Fruit fly (Drosophila melanogaster) whole organism, embryonic: ENCODE measurements around the gene toe.

Source experiments
- Atf3 ChIP-seq: fragments of 200-800 bp; sonication (Bioruptor generic); optimal IDR thresholded peaks from 3 replicates; lab custom pipeline; 2016; ENCODE audit warnings: missing biosample characterization, missing genetic modification characterization
- B-H2 ChIP-seq: fragments of 200-800 bp; sonication (Bioruptor generic); optimal IDR thresholded peaks from 2 replicates; lab custom pipeline; 2018; ENCODE audit warnings: missing biosample characterization, mild to moderate bottlenecking, missing genetic modification characterization
- CG11093 ChIP-seq: fragments of 200-800 bp; sonication (Bioruptor generic); IDR thresholded peaks from 3 replicates; pipeline ENCODE4 v1.3.6; 2022; ENCODE audit warnings: missing biosample characterization, missing genetic modification characterization
- CG11695 ChIP-seq: fragments of 200-800 bp; sonication (Bioruptor generic); IDR thresholded peaks from 3 replicates; pipeline ENCODE4 v1.3.6; 2022; ENCODE audit warnings: missing biosample characterization, missing genetic modification characterization
- CG12155 ChIP-seq: fragments of 200-800 bp; sonication (Bioruptor generic); optimal IDR thresholded peaks from 3 replicates; lab custom pipeline; 2016; ENCODE audit warnings: missing biosample characterization, missing genetic modification characterization
- CG13894 ChIP-seq: fragments of 200-800 bp; sonication (Bioruptor generic); optimal IDR thresholded peaks from 3 replicates; lab custom pipeline; 2018; ENCODE audit warnings: missing biosample characterization, mild to moderate bottlenecking, missing genetic modification characterization, moderate library complexity
- CG14441 ChIP-seq: fragments of 200-800 bp; sonication (Bioruptor generic); IDR thresholded peaks from 2 replicates; pipeline ENCODE4 v1.3.6; 2022; ENCODE audit warnings: missing biosample characterization, missing genetic modification characterization
- CG17361 ChIP-seq: fragments of 200-800 bp; sonication (Bioruptor generic); IDR thresholded peaks from 3 replicates; pipeline ENCODE4 v1.3.6; 2022; ENCODE audit warnings: missing biosample characterization, missing genetic modification characterization
- CG17612 ChIP-seq: fragments of 200-800 bp; sonication (Bioruptor generic); IDR thresholded peaks from 2 replicates; pipeline ENCODE4 v1.3.6; 2022; ENCODE audit warnings: missing biosample characterization, missing genetic modification characterization
- CG2116 ChIP-seq: fragments of 200-800 bp; sonication (Bioruptor generic); optimal IDR thresholded peaks from 3 replicates; lab custom pipeline; 2018; ENCODE audit warnings: missing biosample characterization, mild to moderate bottlenecking, missing genetic modification characterization
- CG2199 ChIP-seq: fragments of 200-800 bp; sonication (Bioruptor generic); IDR thresholded peaks from 3 replicates; pipeline ENCODE4 v1.3.6; 2022; ENCODE audit warnings: missing biosample characterization, missing genetic modification characterization
- CG34224 ChIP-seq: fragments of 200-800 bp; sonication (Bioruptor generic); IDR thresholded peaks from 3 replicates; pipeline ENCODE4 v1.3.6; 2022; ENCODE audit warnings: missing biosample characterization, missing genetic modification characterization; ENCODE audit not compliant: partially characterized antibody
- CG4617 ChIP-seq: fragments of 200-800 bp; sonication (Bioruptor generic); optimal IDR thresholded peaks from 3 replicates; lab custom pipeline; 2016; ENCODE audit warnings: missing biosample characterization, missing genetic modification characterization, borderline replicate concordance
- CG5180 ChIP-seq: fragments of 200-800 bp; sonication (Bioruptor generic); optimal IDR thresholded peaks from 3 replicates; lab custom pipeline; 2017; ENCODE audit warnings: missing biosample characterization, missing genetic modification characterization, mild to moderate bottlenecking, moderate library complexity, missing genetic modification reagents
- CG5953 ChIP-seq: fragments of 200-800 bp; sonication (Bioruptor generic); IDR thresholded peaks from 2 replicates; pipeline ENCODE4 v1.3.6; 2022; ENCODE audit warnings: missing biosample characterization, missing genetic modification characterization
- CG7839 ChIP-seq: fragments of 200-800 bp; sonication (Bioruptor generic); optimal IDR thresholded peaks from 3 replicates; lab custom pipeline; 2018; ENCODE audit warnings: missing biosample characterization, mild to moderate bottlenecking, missing genetic modification characterization, moderate library complexity
- CG7987 ChIP-seq: fragments of 200-800 bp; sonication (Bioruptor generic); optimal IDR thresholded peaks from 2 replicates; lab custom pipeline; 2018; ENCODE audit warnings: missing biosample characterization, mild to moderate bottlenecking, missing genetic modification characterization, moderate library complexity
- CrebB ChIP-seq: fragments of 200-800 bp; sonication (Bioruptor generic); optimal IDR thresholded peaks from 3 replicates; lab custom pipeline; 2018; ENCODE audit warnings: missing biosample characterization, mild to moderate bottlenecking, missing genetic modification characterization
- D ChIP-seq, 2 experiments: fragments of 200-800 bp in 1 of 2; fragments of >200 bp in 1 of 2; sonication (Bioruptor generic) in 1 of 2; optimal IDR thresholded peaks; 2 replicates in 1 of 2; 3 replicates in 1 of 2; lab custom pipeline; 2017; ENCODE audit warnings: mild to moderate bottlenecking in 1 of 2, missing biosample characterization in 1 of 2, missing genetic modification characterization in 1 of 2, missing genetic modification reagents in 1 of 2
- Dbx ChIP-seq: fragments of 200-800 bp; sonication (Bioruptor generic); IDR thresholded peaks from 3 replicates; pipeline ENCODE4 v1.3.6; 2022; ENCODE audit warnings: missing biosample characterization, missing genetic modification characterization
- Dip3 ChIP-seq: fragments of 200-800 bp; sonication (Bioruptor generic); optimal IDR thresholded peaks from 3 replicates; lab custom pipeline; 2016; ENCODE audit warnings: missing biosample characterization, missing genetic modification characterization
- Hand ChIP-seq: fragments of 200-800 bp; sonication (Bioruptor generic); optimal IDR thresholded peaks from 2 replicates; lab custom pipeline; 2017; ENCODE audit warnings: mild to moderate bottlenecking, missing biosample characterization, missing genetic modification reagents, missing genetic modification characterization
- Hmx ChIP-seq: fragments of 200-800 bp; sonication (Bioruptor generic); optimal IDR thresholded peaks from 2 replicates; lab custom pipeline; 2016; ENCODE audit warnings: missing biosample characterization, missing genetic modification characterization
- Hr3 ChIP-seq: fragments of 200-800 bp; sonication (Bioruptor generic); optimal IDR thresholded peaks from 3 replicates; lab custom pipeline; 2016; ENCODE audit warnings: missing biosample characterization, missing genetic modification characterization
- Lim3 ChIP-seq: fragments of 200-800 bp; sonication (Bioruptor generic); IDR thresholded peaks from 2 replicates; pipeline ENCODE4 v1.3.6; 2022; ENCODE audit warnings: missing biosample characterization, missing genetic modification characterization
- MTF-1 ChIP-seq: fragments of 200-800 bp; sonication (Bioruptor generic); optimal IDR thresholded peaks from 2 replicates; lab custom pipeline; 2018; ENCODE audit warnings: missing biosample characterization, mild to moderate bottlenecking, missing genetic modification characterization, borderline replicate concordance
- Nf-YC ChIP-seq: fragments of 200-800 bp; optimal IDR thresholded peaks from 3 replicates; lab custom pipeline; 2019; ENCODE audit warnings: missing biosample characterization, mild to moderate bottlenecking, missing genetic modification characterization, moderate library complexity
- Rx ChIP-seq: fragments of 200-800 bp; sonication (Bioruptor generic); IDR thresholded peaks from 2 replicates; pipeline ENCODE4 v1.3.6; 2022; ENCODE audit warnings: missing biosample characterization, missing genetic modification characterization
- Sox102F ChIP-seq: fragments of 200-800 bp; sonication (Bioruptor generic); optimal IDR thresholded peaks from 2 replicates; lab custom pipeline; 2018; ENCODE audit warnings: missing biosample characterization, mild to moderate bottlenecking, missing genetic modification characterization, moderate library complexity
- Vsx1 ChIP-seq: fragments of 200-800 bp; sonication (Bioruptor generic); optimal IDR thresholded peaks from 2 replicates; lab custom pipeline; 2017; ENCODE audit warnings: missing biosample characterization, mild to moderate bottlenecking, missing genetic modification characterization, missing genetic modification reagents
- bowl ChIP-seq: fragments of 200-800 bp; sonication (Bioruptor generic); IDR thresholded peaks from 2 replicates; pipeline ENCODE4 v1.3.6; 2022; ENCODE audit warnings: missing biosample characterization, missing genetic modification characterization
- cwo ChIP-seq: fragments of 200-800 bp; sonication (Bioruptor generic); optimal IDR thresholded peaks from 3 replicates; lab custom pipeline; 2017; ENCODE audit warnings: missing biosample characterization, missing genetic modification characterization, mild to moderate bottlenecking, moderate library complexity, missing genetic modification reagents
- da ChIP-seq: fragments of 200-800 bp; sonication (Bioruptor generic); optimal IDR thresholded peaks from 2 replicates; lab custom pipeline; 2016; ENCODE audit warnings: missing biosample characterization, missing genetic modification characterization
- dimm ChIP-seq: fragments of 200-800 bp; sonication (Bioruptor generic); IDR thresholded peaks from 2 replicates; pipeline ENCODE4 v1.3.6; 2022; ENCODE audit warnings: missing biosample characterization, missing genetic modification characterization
- dysf ChIP-seq: fragments of 200-800 bp; sonication (Bioruptor generic); IDR thresholded peaks from 3 replicates; pipeline ENCODE4 v1.3.6; 2022; ENCODE audit warnings: missing biosample characterization, missing genetic modification characterization
- fru ChIP-seq: fragments of >200 bp; optimal IDR thresholded peaks from 2 replicates; lab custom pipeline; 2017
- gcm ChIP-seq: fragments of 200-800 bp; sonication (Bioruptor generic); optimal IDR thresholded peaks from 2 replicates; lab custom pipeline; 2019; ENCODE audit warnings: missing biosample characterization, mild to moderate bottlenecking, missing genetic modification characterization, moderate library complexity
- gcm2 ChIP-seq: fragments of 200-800 bp; sonication (Bioruptor generic); optimal IDR thresholded peaks from 2 replicates; lab custom pipeline; 2016; ENCODE audit warnings: missing biosample characterization, missing genetic modification characterization
- luna ChIP-seq: fragments of 200-800 bp; sonication (Bioruptor generic); optimal IDR thresholded peaks from 2 replicates; lab custom pipeline; 2016; ENCODE audit warnings: missing biosample characterization, missing genetic modification characterization
- otp ChIP-seq: fragments of 200-800 bp; sonication (Bioruptor generic); IDR thresholded peaks from 3 replicates; pipeline ENCODE4, ENCODE4 v1.3.6; 2022; ENCODE audit warnings: missing biosample characterization, missing genetic modification characterization
- p53 ChIP-seq: fragments of 200-800 bp; sonication (Bioruptor generic); optimal IDR thresholded peaks from 2 replicates; lab custom pipeline; 2016; ENCODE audit warnings: missing biosample characterization, missing genetic modification characterization
- pan ChIP-seq, 4 experiments: fragments of >200 bp in 3 of 4; fragments of 200-800 bp in 1 of 4; sonication (Bioruptor generic) in 1 of 4; optimal IDR thresholded peaks in 3 of 4; IDR thresholded peaks in 1 of 4; 2 replicates each; pipeline versions ENCODE4 v1.3.6 to Lab custom; 2017 to 2022; ENCODE audit warnings: missing biosample characterization in 2 of 4, missing genetic modification characterization in 2 of 4, mixed read lengths in 1 of 4
- scrt ChIP-seq: fragments of 200-800 bp; sonication (Bioruptor generic); optimal IDR thresholded peaks from 2 replicates; lab custom pipeline; 2018; ENCODE audit warnings: missing biosample characterization, mild to moderate bottlenecking, missing genetic modification characterization, moderate library complexity
- seq ChIP-seq: fragments of 200-800 bp; sonication (Bioruptor generic); IDR thresholded peaks from 2 replicates; pipeline ENCODE4 v1.3.6; 2022; ENCODE audit warnings: missing biosample characterization, missing genetic modification characterization
- slbo ChIP-seq: fragments of 200-800 bp; sonication (Bioruptor generic); IDR thresholded peaks from 2 replicates; pipeline ENCODE4 v1.3.6; 2022; ENCODE audit warnings: missing biosample characterization, missing genetic modification characterization
- so ChIP-seq: fragments of 200-800 bp; sonication (Bioruptor generic); IDR thresholded peaks from 3 replicates; pipeline ENCODE4 v1.3.6; 2022; ENCODE audit warnings: missing biosample characterization, missing genetic modification characterization
- tgo ChIP-seq: fragments of 200-800 bp; sonication (Bioruptor generic); IDR thresholded peaks from 3 replicates; pipeline ENCODE4 v1.3.6; 2022; ENCODE audit warnings: missing biosample characterization, missing genetic modification characterization
- tin ChIP-seq: fragments of 200-800 bp; sonication (Bioruptor generic); optimal IDR thresholded peaks from 3 replicates; lab custom pipeline; 2016; ENCODE audit warnings: missing biosample characterization, missing genetic modification characterization
- toy ChIP-seq: fragments of 200-800 bp; sonication (Bioruptor generic); IDR thresholded peaks from 2 replicates; pipeline ENCODE4 v1.3.6; 2022; ENCODE audit warnings: missing biosample characterization, missing genetic modification characterization
- unpg ChIP-seq: fragments of 200-800 bp; sonication (Bioruptor generic); optimal IDR thresholded peaks from 3 replicates; lab custom pipeline; 2018; ENCODE audit warnings: missing biosample characterization, mild to moderate bottlenecking, missing genetic modification characterization, moderate library complexity

toe gene

dm6 chr3L:12482246-12482645 is 49.8 kb upstream of the toe start, which contains the start of gene CG33725 (continued):
- no peak for TF ChIP-seq Hand (GFP tag; lab: Kevin White, UChicago)
- no peak for TF ChIP-seq Dbx (GFP tag; lab: Robert Waterston, UW)
- no peak for TF ChIP-seq cwo
- TF ChIP-seq CG11695 (GFP tag; lab: Robert Waterston, UW) = no peak
- no peak for TF ChIP-seq CG13894 (tag; lab: Kevin White, UChicago)
- no peak for TF ChIP-seq Hr3 (GFP tag; lab: Kevin White, UChicago)
- no peak for TF ChIP-seq Hmx
- TF ChIP-seq CG7987 (GFP tag; lab: Kevin White, UChicago) = peak; percentile 35
- no peak for TF ChIP-seq gcm (GFP tag; lab: Kevin White, UChicago)
- 0 out of 3 replicates have a peak, but pooled peaks have one; percentile 21 for TF ChIP-seq dysf (GFP tag; lab: Robert Waterston, UW)
- no peak for TF ChIP-seq unpg (GFP tag; lab: Kevin White, UChicago)
- TF ChIP-seq bowl (GFP tag; lab: Robert Waterston, UW) = no peak
- no peak for TF ChIP-seq fru (lab: Kevin White, UChicago)
- TF ChIP-seq pan (optimal IDR thresholded peaks at IDR 0.05; lab: Kevin White, UChicago) = no peak
- no peak for TF ChIP-seq pan (GFP tag; optimal IDR thresholded peaks at IDR 0.05 in 1 of 2, IDR thresholded peaks at IDR 0.05 in 1 of 2)
- TF ChIP-seq CG5180 (GFP tag; lab: Kevin White, UChicago) = no peak
- no peak for TF ChIP-seq MTF-1 (GFP tag; lab: Kevin White, UChicago)
- no peak for TF ChIP-seq CG14441
- no peak for TF ChIP-seq CG17612 (GFP tag; lab: Robert Waterston, UW)
- TF ChIP-seq CG2116 (GFP tag; lab: Kevin White, UChicago) = no peak
- TF ChIP-seq so = no peak
- no peak for TF ChIP-seq luna
- TF ChIP-seq Sox102F = no peak
- TF ChIP-seq CG5953 (GFP tag; lab: Robert Waterston, UW) = no peak
- TF ChIP-seq Lim3 (GFP tag; lab: Robert Waterston, UW) = no peak
- no peak for TF ChIP-seq Atf3 (GFP tag; lab: Kevin White, UChicago)
- no peak for TF ChIP-seq da
- TF ChIP-seq CrebB (tag; lab: Kevin White, UChicago) = no peak
- TF ChIP-seq Dip3 (GFP tag; lab: Kevin White, UChicago) = no peak
- no peak for TF ChIP-seq seq
- no peak for TF ChIP-seq dimm (GFP tag; lab: Robert Waterston, UW)
- no peak for TF ChIP-seq toy
- no peak for TF ChIP-seq Nf-YC (tag; lab: Kevin White, UChicago)
- TF ChIP-seq CG7839 (tag; lab: Kevin White, UChicago) = no peak
- TF ChIP-seq tin (GFP tag; lab: Kevin White, UChicago) = no peak
- TF ChIP-seq CG12155 = no peak
- TF ChIP-seq CG11093 (GFP tag; lab: Robert Waterston, UW) = no peak; the same call in 2 of the 3 replicates
- TF ChIP-seq CG4617 = no peak
- no peak for TF ChIP-seq CG34224 (GFP tag; lab: Robert Waterston, UW)
- no peak for TF ChIP-seq Vsx1 (GFP tag; lab: Kevin White, UChicago)
- TF ChIP-seq Rx = no peak
- no peak for TF ChIP-seq gcm2 (GFP tag; lab: Kevin White, UChicago)
- no peak for TF ChIP-seq B-H2 (GFP tag; lab: Kevin White, UChicago)
- no peak for TF ChIP-seq D (optimal IDR thresholded peaks at IDR 0.05; lab: Kevin White, UChicago)
- TF ChIP-seq D (GFP tag; optimal IDR thresholded peaks at IDR 0.05; lab: Kevin White, UChicago) = no peak
- TF ChIP-seq p53 (GFP tag; lab: Kevin White, UChicago) = no peak
- TF ChIP-seq slbo (GFP tag; lab: Robert Waterston, UW) = no peak
- TF ChIP-seq CG2199 (GFP tag; lab: Robert Waterston, UW) = 0 out of 3 replicates have a peak, but pooled peaks have one; percentile 49
- 0 out of 3 replicates have a peak, but pooled peaks have one; percentile 26 for TF ChIP-seq tgo (GFP tag; lab: Robert Waterston, UW)
- no peak for TF ChIP-seq CG17361 (GFP tag; lab: Robert Waterston, UW)
- TF ChIP-seq otp (GFP tag; lab: Robert Waterston, UW) = 0 out of 3 replicates have a peak, but pooled peaks have one; percentile 53
- no peak for TF ChIP-seq scrt (GFP tag; lab: Kevin White, UChicago)
- TF ChIP-seq, all 482 proteins: peak for 31
